Fruit fly (Drosophila melanogaster) whole organism, pupa: ENCODE results near the gene CG32071.

Source experiments
- CG10348 ChIP-seq: fragments of 200-800 bp; sonication (Bioruptor generic); IDR thresholded peaks from 2 replicates; pipeline ENCODE4 v1.3.6; 2022; ENCODE audit warnings: missing biosample characterization, missing genetic modification characterization
- CG12605 ChIP-seq: fragments of 200-800 bp; sonication (Bioruptor generic); IDR thresholded peaks from 2 replicates; pipeline ENCODE4 v1.3.6; 2022; ENCODE audit warnings: missing biosample characterization, missing genetic modification characterization
- CG14655 ChIP-seq: fragments of 200-800 bp; sonication (Bioruptor generic); optimal IDR thresholded peaks from 3 replicates; lab custom pipeline; 2017; ENCODE audit warnings: mild to moderate bottlenecking, missing biosample characterization, missing genetic modification reagents, missing genetic modification characterization
- CG15710 ChIP-seq: fragments of 200-800 bp; sonication (Bioruptor generic); optimal IDR thresholded peaks from 2 replicates; lab custom pipeline; 2018; ENCODE audit warnings: missing biosample characterization, mild to moderate bottlenecking, missing genetic modification characterization, moderate library complexity
- CG17806 ChIP-seq: fragments of 200-800 bp; sonication (Bioruptor generic); optimal IDR thresholded peaks from 2 replicates; lab custom pipeline; 2018; ENCODE audit warnings: missing biosample characterization, mild to moderate bottlenecking, missing genetic modification characterization, moderate library complexity
- CG34367 ChIP-seq: fragments of 200-800 bp; sonication (Bioruptor generic); optimal IDR thresholded peaks from 2 replicates; lab custom pipeline; 2018; ENCODE audit warnings: missing biosample characterization, mild to moderate bottlenecking, missing genetic modification characterization
- CG8301 ChIP-seq: fragments of 200-800 bp; sonication (Bioruptor generic); optimal IDR thresholded peaks from 2 replicates; lab custom pipeline; 2018; ENCODE audit warnings: missing biosample characterization, mild to moderate bottlenecking, missing genetic modification characterization
- D1 ChIP-seq: fragments of 200-800 bp; sonication (Bioruptor generic); optimal IDR thresholded peaks from 2 replicates; lab custom pipeline; 2018; ENCODE audit warnings: missing biosample characterization, mild to moderate bottlenecking, missing genetic modification characterization, moderate library complexity
- EcR ChIP-seq: fragments of 200-800 bp; sonication (Bioruptor generic); optimal IDR thresholded peaks from 3 replicates; lab custom pipeline; 2019; ENCODE audit warnings: missing biosample characterization, missing genetic modification characterization, mild to moderate bottlenecking, moderate library complexity, missing genetic modification reagents
- Ets98B ChIP-seq: fragments of 200-800 bp; sonication (Bioruptor generic); IDR thresholded peaks from 2 replicates; pipeline ENCODE4 v1.3.6; 2022; ENCODE audit warnings: missing biosample characterization, missing genetic modification characterization
- Snoo ChIP-seq: fragments of 200-800 bp; sonication (Bioruptor generic); optimal IDR thresholded peaks from 3 replicates; lab custom pipeline; 2017; ENCODE audit warnings: missing biosample characterization, mild to moderate bottlenecking, missing genetic modification characterization, inconsistent platforms
- rn ChIP-seq: fragments of 200-800 bp; sonication (Bioruptor generic); IDR thresholded peaks from 2 replicates; pipeline ENCODE4 v1.3.6; 2022; ENCODE audit warnings: missing biosample characterization, missing genetic modification characterization

DNA sequence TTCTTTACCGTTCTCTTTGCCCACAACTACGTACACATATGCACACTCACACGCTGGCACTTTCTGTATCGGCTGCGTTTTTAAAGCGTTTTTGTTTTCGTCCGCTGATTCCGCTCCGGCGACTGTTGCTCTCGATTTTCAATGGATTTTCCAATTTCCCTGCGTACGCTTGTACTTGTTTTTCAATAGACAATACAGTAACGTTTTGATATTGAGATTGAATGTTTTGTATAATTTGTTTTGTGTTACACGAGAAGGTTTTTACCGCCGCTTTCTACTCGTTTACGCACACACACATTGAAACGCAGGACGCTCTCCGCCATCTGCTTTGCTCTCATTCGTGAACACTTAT lies 11.1 kb downstream of the CG32071 start:
- TF ChIP-seq EcR (GFP tag; lab: Kevin White, UChicago) (no peak), Snoo (tag; lab: Kevin White, UChicago) (no peak), CG15710 (tag; lab: Kevin White, UChicago) (no peak), Ets98B (GFP tag; lab: Robert Waterston, UW) (no peak), CG8301 (tag; lab: Kevin White, UChicago) (no peak), CG14655 (GFP tag; lab: Kevin White, UChicago) (no peak), CG10348 (no peak), CG12605 (GFP tag; lab: Robert Waterston, UW) (no peak), CG17806 (tag; lab: Kevin White, UChicago) (no peak), CG34367 (tag; lab: Kevin White, UChicago) (no peak), D1 (no peak), rn (GFP tag; lab: Robert Waterston, UW) (no peak)
